Fruit fly (Drosophila melanogaster): Measurements from ENCODE around the gene Ance-3.

dm6 chr2L:13886326-13887073 lies 28.0 kb upstream of the Ance-3 start:
- TF ChIP-seq CG1233 (GFP tag; optimal IDR thresholded peaks at IDR 0.05) (no peak), CG6791 (GFP tag; IDR thresholded peaks at IDR 0.05; ENCODE audit: partially characterized antibody) (no peak), lbe (GFP tag; optimal IDR thresholded peaks at IDR 0.05) (no peak), CG1647 (GFP tag; optimal IDR thresholded peaks at IDR 0.05) (no peak), slbo (GFP tag; IDR thresholded peaks at IDR 0.05) (no peak)

Data from whole organism, embryonic.